Worm (Caenorhabditis elegans) whole organism, L2 larva: ENCODE measurements around the gene C47E8.9.

Experiments used
- C34F6.9 ChIP-seq: fragments of 150-350 bp; optimal IDR thresholded peaks from 2 replicates; lab custom pipeline; 2014; ENCODE audit warnings: missing biosample characterization, missing genetic modification characterization
- F13H6.1 ChIP-seq: sonication (generic microtip); optimal IDR thresholded peaks from 2 replicates; lab custom pipeline; 2016; ENCODE audit warnings: missing genetic modification characterization, missing compliant biosample characterization
- R02D3.7 ChIP-seq: fragments of 150-350 bp; optimal IDR thresholded peaks from 2 replicates; lab custom pipeline; 2014; ENCODE audit warnings: missing biosample characterization, missing genetic modification characterization
- Y55F3AM.14 ChIP-seq: fragments of 200-800 bp; sonication (Bioruptor generic); optimal IDR thresholded peaks from 2 replicates; lab custom pipeline; 2018; ENCODE audit warnings: mild to moderate bottlenecking, missing genetic modification characterization, missing compliant biosample characterization
- ZK546.5 ChIP-seq: sonication (generic microtip); optimal IDR thresholded peaks from 2 replicates; lab custom pipeline; 2017; ENCODE audit warnings: missing biosample characterization, missing genetic modification characterization
- alr-1 ChIP-seq: fragments of 150-350 bp; optimal IDR thresholded peaks from 2 replicates; lab custom pipeline; 2014; ENCODE audit warnings: missing biosample characterization, missing genetic modification characterization
- aly-2 ChIP-seq: fragments of 150-350 bp; optimal IDR thresholded peaks from 2 replicates; lab custom pipeline; 2014; ENCODE audit warnings: missing biosample characterization, missing genetic modification characterization
- ama-1 ChIP-seq: fragments of 150-350 bp; optimal IDR thresholded peaks from 2 replicates; lab custom pipeline; 2018; ENCODE audit warnings: inconsistent platforms
- blmp-1 ChIP-seq: sonication (generic microtip); optimal IDR thresholded peaks from 2 replicates; lab custom pipeline; 2017; ENCODE audit warnings: missing genetic modification characterization, mild to moderate bottlenecking, missing compliant biosample characterization, antibody characterized with exemption, moderate library complexity; ENCODE audit not compliant: insufficient read depth
- ceh-16 ChIP-seq: fragments of 150-350 bp; optimal IDR thresholded peaks from 2 replicates; lab custom pipeline; 2014; ENCODE audit warnings: missing biosample characterization, missing genetic modification characterization
- ceh-82 ChIP-seq: fragments of 150-350 bp; optimal IDR thresholded peaks from 2 replicates; lab custom pipeline; 2014; ENCODE audit warnings: missing biosample characterization, missing genetic modification characterization
- crh-2 ChIP-seq: sonication (generic microtip); optimal IDR thresholded peaks from 2 replicates; lab custom pipeline; 2017; ENCODE audit warnings: missing biosample characterization, missing genetic modification characterization
- dmd-4 ChIP-seq: sonication (generic microtip); optimal IDR thresholded peaks from 2 replicates; lab custom pipeline; 2017; ENCODE audit warnings: missing biosample characterization, missing genetic modification characterization
- egl-27 ChIP-seq: sonication (generic microtip); optimal IDR thresholded peaks from 3 replicates; lab custom pipeline; 2017; ENCODE audit warnings: missing biosample characterization, missing genetic modification reagents, missing genetic modification characterization
- elt-1 ChIP-seq: fragments of 150-350 bp; optimal IDR thresholded peaks from 2 replicates; lab custom pipeline; 2014; ENCODE audit warnings: missing biosample characterization, missing genetic modification characterization
- elt-3 ChIP-seq: sonication (generic microtip); optimal IDR thresholded peaks from 2 replicates; lab custom pipeline; 2017; ENCODE audit warnings: missing biosample characterization, missing genetic modification characterization
- fos-1 ChIP-seq: fragments of 150-350 bp; optimal IDR thresholded peaks from 2 replicates; lab custom pipeline; 2014; ENCODE audit warnings: missing biosample characterization, missing genetic modification characterization
- gmeb-1 ChIP-seq: fragments of 150-350 bp; optimal IDR thresholded peaks from 2 replicates; lab custom pipeline; 2014; ENCODE audit warnings: missing biosample characterization, missing genetic modification characterization
- lin-11 ChIP-seq: fragments of 150-350 bp; sonication (generic microtip); optimal IDR thresholded peaks from 2 replicates; lab custom pipeline; 2014; ENCODE audit warnings: missing biosample characterization, missing genetic modification characterization, inconsistent platforms, mixed read lengths
- lin-13 ChIP-seq: fragments of 150-350 bp; optimal IDR thresholded peaks from 2 replicates; lab custom pipeline; 2014; ENCODE audit warnings: missing biosample characterization, missing genetic modification reagents, missing genetic modification characterization
- lin-39 ChIP-seq: fragments of 150-350 bp; optimal IDR thresholded peaks from 2 replicates; lab custom pipeline; 2014; ENCODE audit warnings: missing biosample characterization, missing genetic modification reagents, missing genetic modification characterization
- lsy-2 ChIP-seq, 2 experiments: fragments of 150-350 bp in 1 of 2; sonication (generic microtip) in 1 of 2; optimal IDR thresholded peaks; 2 replicates each; lab custom pipeline; 2014 to 2017; ENCODE audit warnings: missing biosample characterization in 2 of 2, missing genetic modification characterization in 2 of 2
- mab-5 ChIP-seq: fragments of 150-350 bp; optimal IDR thresholded peaks from 2 replicates; lab custom pipeline; 2014; ENCODE audit warnings: missing biosample characterization, missing genetic modification characterization
- mbf-1 ChIP-seq: sonication (generic microtip); optimal IDR thresholded peaks from 2 replicates; lab custom pipeline; 2017; ENCODE audit warnings: missing biosample characterization, missing genetic modification characterization
- mdl-1 ChIP-seq, 2 experiments: fragments of 150-350 bp in 1 of 2; sonication (generic microtip) in 1 of 2; optimal IDR thresholded peaks; 2 replicates each; lab custom pipeline; 2017; ENCODE audit warnings: missing biosample characterization in 2 of 2, missing genetic modification characterization in 2 of 2
- nhr-10 ChIP-seq: sonication (generic microtip); optimal IDR thresholded peaks from 2 replicates; lab custom pipeline; 2017; ENCODE audit warnings: missing biosample characterization, missing genetic modification characterization
- nhr-11 ChIP-seq: fragments of 150-350 bp; optimal IDR thresholded peaks from 2 replicates; lab custom pipeline; 2014; ENCODE audit warnings: missing biosample characterization, missing genetic modification characterization
- nhr-12 ChIP-seq: fragments of 150-350 bp; optimal IDR thresholded peaks from 2 replicates; lab custom pipeline; 2014; ENCODE audit warnings: missing biosample characterization, missing genetic modification characterization
- nhr-129 ChIP-seq: fragments of 150-350 bp; optimal IDR thresholded peaks from 2 replicates; lab custom pipeline; 2014; ENCODE audit warnings: missing biosample characterization, missing genetic modification characterization
- nhr-21 ChIP-seq: fragments of 150-350 bp; optimal IDR thresholded peaks from 2 replicates; lab custom pipeline; 2014; ENCODE audit warnings: missing biosample characterization, missing genetic modification characterization
- nhr-23 ChIP-seq: fragments of 150-350 bp; optimal IDR thresholded peaks from 2 replicates; lab custom pipeline; 2014; ENCODE audit warnings: missing biosample characterization, missing genetic modification reagents, missing genetic modification characterization
- nhr-237 ChIP-seq: fragments of 150-350 bp; optimal IDR thresholded peaks from 2 replicates; lab custom pipeline; 2014; ENCODE audit warnings: missing biosample characterization, missing genetic modification characterization
- nhr-25 ChIP-seq: fragments of 150-350 bp; sonication (generic microtip); optimal IDR thresholded peaks from 3 replicates; lab custom pipeline; 2014; ENCODE audit warnings: missing biosample characterization, missing genetic modification characterization
- nhr-6 ChIP-seq: fragments of 150-350 bp; optimal IDR thresholded peaks from 2 replicates; lab custom pipeline; 2014; ENCODE audit warnings: missing biosample characterization, missing genetic modification characterization
- nhr-77 ChIP-seq: fragments of 150-350 bp; optimal IDR thresholded peaks from 2 replicates; lab custom pipeline; 2014; ENCODE audit warnings: missing biosample characterization, missing genetic modification characterization
- peb-1 ChIP-seq: fragments of 150-350 bp; optimal IDR thresholded peaks from 2 replicates; lab custom pipeline; 2014; ENCODE audit warnings: missing biosample characterization, missing genetic modification characterization
- sem-4 ChIP-seq: fragments of 150-350 bp; optimal IDR thresholded peaks from 2 replicates; lab custom pipeline; 2014; ENCODE audit warnings: missing biosample characterization, missing genetic modification reagents, missing genetic modification characterization
- skn-1 ChIP-seq: sonication (generic microtip); optimal IDR thresholded peaks from 2 replicates; lab custom pipeline; 2017; ENCODE audit warnings: missing biosample characterization, missing genetic modification characterization
- sma-3 ChIP-seq: sonication (generic microtip); optimal IDR thresholded peaks from 2 replicates; lab custom pipeline; 2016; ENCODE audit warnings: missing genetic modification reagents, missing genetic modification characterization, missing compliant biosample characterization
- sma-9 ChIP-seq, 2 experiments: fragments of 150-350 bp in 1 of 2; sonication (generic microtip) in 1 of 2; optimal IDR thresholded peaks; 2 replicates each; lab custom pipeline; 2014 to 2016; ENCODE audit warnings: missing genetic modification characterization in 2 of 2, mild to moderate bottlenecking in 1 of 2, missing biosample characterization in 1 of 2, missing compliant biosample characterization in 1 of 2, missing genetic modification reagents in 1 of 2, moderate library complexity in 1 of 2
- snpc-4 ChIP-seq: fragments of 150-350 bp; optimal IDR thresholded peaks from 2 replicates; lab custom pipeline; 2014; ENCODE audit warnings: missing biosample characterization, missing genetic modification characterization
- unc-39 ChIP-seq: fragments of 150-350 bp; optimal IDR thresholded peaks from 2 replicates; lab custom pipeline; 2014; ENCODE audit warnings: missing biosample characterization, missing genetic modification characterization
- unc-55 ChIP-seq: fragments of 150-350 bp; sonication (generic microtip); optimal IDR thresholded peaks from 3 replicates; lab custom pipeline; 2014; ENCODE audit warnings: missing biosample characterization, missing genetic modification reagents, missing genetic modification characterization
- unc-62 ChIP-seq: fragments of 150-350 bp; optimal IDR thresholded peaks from 2 replicates; lab custom pipeline; 2014; ENCODE audit warnings: missing biosample characterization, missing genetic modification reagents, missing genetic modification characterization
- zag-1 ChIP-seq: fragments of 150-350 bp; optimal IDR thresholded peaks from 2 replicates; lab custom pipeline; 2014; ENCODE audit warnings: missing biosample characterization, missing genetic modification characterization
- ztf-1 ChIP-seq: fragments of 200-800 bp; sonication (Bioruptor generic); conservative IDR thresholded peaks from 2 replicates; pipeline ENCODE4 v1.3.6; 2022; ENCODE audit warnings: missing genetic modification characterization, missing compliant biosample characterization
- ztf-11 ChIP-seq: sonication (generic microtip); optimal IDR thresholded peaks from 2 replicates; lab custom pipeline; 2017; ENCODE audit warnings: missing biosample characterization, missing genetic modification characterization
- ztf-4 ChIP-seq: fragments of 150-350 bp; optimal IDR thresholded peaks from 2 replicates; lab custom pipeline; 2014; ENCODE audit warnings: missing biosample characterization, missing genetic modification characterization

Gene C47E8.9

ce11 chrV:14696604-14697307 is 33.6 kb downstream of the C47E8.9 start, which contains the start of gene unc-112:
Gene unc-112 (minus strand): TSS chrV:14696654.
- peak; percentile 17 for TF ChIP-seq egl-27 (tag; lab: Kevin White, UChicago)
- TF ChIP-seq ceh-82 = no peak
- no peak for TF ChIP-seq skn-1 (tag; lab: Kevin White, UChicago)
- TF ChIP-seq sma-9 (GFP tag; optimal IDR thresholded peaks at IDR 0.05; lab: Kevin White, UChicago) = peak; percentile 84
- no peak for TF ChIP-seq sma-9 (tag; optimal IDR thresholded peaks at IDR 0.05; lab: Kevin White, UChicago)
- no peak for TF ChIP-seq ceh-16
- no peak for TF ChIP-seq alr-1
- peak; percentile 71 for TF ChIP-seq nhr-25 (tag; lab: Kevin White, UChicago)
- TF ChIP-seq R02D3.7 (tag; lab: Kevin White, UChicago) = no peak
- peak; percentile 52 for TF ChIP-seq zag-1 (tag; lab: Kevin White, UChicago)
- TF ChIP-seq nhr-11 = no peak
- no peak for TF ChIP-seq dmd-4 (tag; lab: Kevin White, UChicago)
- TF ChIP-seq ztf-11 (tag; lab: Kevin White, UChicago) = no peak
- TF ChIP-seq ZK546.5 (tag; lab: Kevin White, UChicago) = no peak
- no peak for TF ChIP-seq blmp-1 (tag; lab: Kevin White, UChicago)
- peak; percentile 92 for TF ChIP-seq F13H6.1 (tag; lab: Kevin White, UChicago)
- TF ChIP-seq aly-2 (tag; lab: Kevin White, UChicago) = no peak
- peak; percentile 72 for TF ChIP-seq lin-13 (GFP tag; lab: Kevin White, UChicago)
- TF ChIP-seq Y55F3AM.14 (GFP tag; lab: Kevin White, UChicago) = peak; percentile 12
- no peak for TF ChIP-seq nhr-10 (tag; lab: Kevin White, UChicago)
- no peak for TF ChIP-seq nhr-6 (tag; lab: Kevin White, UChicago)
- peak in 1 of 2 experiments; percentile 47 for TF ChIP-seq mdl-1 (tag; optimal IDR thresholded peaks at IDR 0.05; lab: Kevin White, UChicago)
- TF ChIP-seq lsy-2 (tag; optimal IDR thresholded peaks at IDR 0.05; lab: Kevin White, UChicago) = peak in 1 of 2 experiments; percentile 77
- no peak for TF ChIP-seq nhr-21
- TF ChIP-seq snpc-4 = no peak
- no peak for TF ChIP-seq elt-1 (tag; lab: Kevin White, UChicago)
- TF ChIP-seq gmeb-1 (tag; lab: Kevin White, UChicago) = peak; percentile 5
- TF ChIP-seq fos-1 = peak; percentile 99
- TF ChIP-seq mab-5 (tag; lab: Kevin White, UChicago) = peak; percentile 8
- peak; percentile 50 for TF ChIP-seq lin-39 (tag; lab: Kevin White, UChicago)
- TF ChIP-seq sma-3 (GFP tag; lab: Kevin White, UChicago) = peak; percentile 42
- no peak for TF ChIP-seq peb-1 (tag; lab: Kevin White, UChicago)
- TF ChIP-seq lin-11 = no peak
- TF ChIP-seq nhr-237 (tag; lab: Kevin White, UChicago) = no peak
- peak; percentile 91 for TF ChIP-seq unc-55 (GFP tag; lab: Kevin White, UChicago)
- peak; percentile 56 for TF ChIP-seq crh-2
- TF ChIP-seq ztf-4 = peak; percentile 72
- no peak for TF ChIP-seq nhr-77
- peak; percentile 86 for TF ChIP-seq C34F6.9 (tag; lab: Kevin White, UChicago)
- no peak for TF ChIP-seq unc-62 (GFP tag; lab: Kevin White, UChicago)
- no peak for TF ChIP-seq elt-3 (tag; lab: Kevin White, UChicago)
- no peak for TF ChIP-seq ztf-1 (GFP tag; lab: Robert Waterston, UW)
- TF ChIP-seq nhr-12 (tag; lab: Kevin White, UChicago) = no peak
- TF ChIP-seq nhr-23 (tag; lab: Kevin White, UChicago) = no peak
- no peak for TF ChIP-seq unc-39
- no peak for TF ChIP-seq mbf-1 (tag; lab: Kevin White, UChicago)
- peak; percentile 92 for TF ChIP-seq nhr-129 (tag; lab: Kevin White, UChicago)
- no peak for TF ChIP-seq ama-1 (lab: Kevin White, UChicago)
- peak; percentile 78 for TF ChIP-seq sem-4 (tag; lab: Kevin White, UChicago)
